Worm (Caenorhabditis elegans): ENCODE measurements around the gene F19G12.9.

Gene F19G12.9

DNA sequence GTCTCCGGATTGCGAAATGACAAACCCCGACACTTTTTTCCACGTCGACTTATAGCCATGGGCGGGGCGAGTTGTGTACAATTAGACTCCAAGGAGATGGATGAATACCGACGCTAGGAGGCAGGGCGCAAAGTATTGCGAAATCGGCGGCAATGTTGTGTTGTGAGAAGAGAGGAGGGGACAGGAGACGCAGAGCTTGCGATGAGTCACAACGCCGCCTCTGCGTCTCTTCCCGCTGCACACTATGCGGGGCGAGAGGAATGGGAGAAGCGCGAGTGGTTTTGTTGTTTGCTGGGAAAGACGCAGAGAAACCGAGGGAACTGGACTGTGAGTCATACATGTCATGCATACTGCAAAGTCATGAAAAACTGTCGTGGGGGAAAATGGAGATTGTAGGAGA is 35.4 kb downstream of the F19G12.9 start:
- TF ChIP-seq mab-9 (GFP tag; IDR thresholded peaks at IDR 0.05) (no peak; the same call in 1 of the 2 replicates), tbx-2 (tag; optimal IDR thresholded peaks at IDR 0.05) (peak; percentile 87), mep-1 (tag; optimal IDR thresholded peaks at IDR 0.05) (peak; percentile 84), zag-1 (tag; optimal IDR thresholded peaks at IDR 0.05) (peak; percentile 17), C34B4.2 (tag; optimal IDR thresholded peaks at IDR 0.05) (no peak), jun-1 (tag; optimal IDR thresholded peaks at IDR 0.05) (peak; percentile 100), egl-13 (tag; optimal IDR thresholded peaks at IDR 0.05) (peak; percentile 69), nhr-90 (tag; optimal IDR thresholded peaks at IDR 0.05; ENCODE audit: poor library complexity) (peak; percentile 84), C04F5.9 (tag; optimal IDR thresholded peaks at IDR 0.05) (peak; percentile 32), vab-15 (tag; optimal IDR thresholded peaks at IDR 0.05) (no peak), nhr-19 (GFP tag; conservative IDR thresholded peaks at IDR 0.05) (peak; percentile 82), Y116A8C.19 (tag; optimal IDR thresholded peaks at IDR 0.05; ENCODE audit: borderline replicate concordance) (no peak), unc-98 (GFP tag; IDR thresholded peaks at IDR 0.05) (peak; percentile 14; the same call in 1 of the 2 replicates), unc-62 (GFP tag; optimal IDR thresholded peaks at IDR 0.05) (no peak), lin-39 (tag; optimal IDR thresholded peaks at IDR 0.05) (peak; percentile 2), fkh-8 (tag; optimal IDR thresholded peaks at IDR 0.05) (peak; percentile 96), elt-2 (tag; optimal IDR thresholded peaks at IDR 0.05) (peak; percentile 61), swsn-7 (tag; optimal IDR thresholded peaks at IDR 0.05) (peak; percentile 87), lir-3 (tag; optimal IDR thresholded peaks at IDR 0.05; ENCODE audit: poor library complexity) (no peak), nhr-28 (tag; optimal IDR thresholded peaks at IDR 0.05) (no peak), fkh-10 (GFP tag; optimal IDR thresholded peaks at IDR 0.05) (peak; percentile 67), mdl-1 (tag; optimal IDR thresholded peaks at IDR 0.05) (peak in 1 of 2 experiments; percentile 87), lin-14 (GFP tag; optimal IDR thresholded peaks at IDR 0.05) (peak; percentile 97), aha-1 (tag; optimal IDR thresholded peaks at IDR 0.05) (peak; percentile 30), aly-2 (tag; optimal IDR thresholded peaks at IDR 0.05) (peak; percentile 46), nhr-237 (tag; optimal IDR thresholded peaks at IDR 0.05) (peak; percentile 79), zip-4 (GFP tag; optimal IDR thresholded peaks at IDR 0.05) (peak; percentile 100), ceh-88 (GFP tag; IDR thresholded peaks at IDR 0.05) (peak; percentile 25; the same call in 1 of the 2 replicates), hlh-17 (GFP tag; optimal IDR thresholded peaks at IDR 0.05; ENCODE audit: borderline replicate concordance) (no peak), nhr-71 (tag; optimal IDR thresholded peaks at IDR 0.05) (peak; percentile 95), isw-1 (GFP tag; IDR thresholded peaks at IDR 0.05) (peak; percentile 81), sox-4 (tag; optimal IDR thresholded peaks at IDR 0.05) (peak; percentile 73), nhr-85 (tag) (peak; percentile 98), hpl-2 (GFP tag; optimal IDR thresholded peaks at IDR 0.05) (peak; percentile 77), irx-1 (tag; optimal IDR thresholded peaks at IDR 0.05) (peak; percentile 64), grh-1 (GFP tag; IDR thresholded peaks at IDR 0.05) (peak; percentile 86), ceh-8 (GFP tag; optimal IDR thresholded peaks at IDR 0.05) (peak; percentile 37), nhr-76 (tag; optimal IDR thresholded peaks at IDR 0.05) (no peak), nhr-20 (tag; optimal IDR thresholded peaks at IDR 0.05) (peak; percentile 93), sptf-1 (tag; optimal IDR thresholded peaks at IDR 0.05) (no peak), fkh-4 (tag; optimal IDR thresholded peaks at IDR 0.05; ENCODE audit: borderline replicate concordance) (no peak), nhr-84 (tag; optimal IDR thresholded peaks at IDR 0.05) (no peak), lin-13 (GFP tag; optimal IDR thresholded peaks at IDR 0.05) (peak; percentile 68), F16B12.6 (tag; optimal IDR thresholded peaks at IDR 0.05) (peak; percentile 51), nhr-47 (tag; optimal IDR thresholded peaks at IDR 0.05) (peak; percentile 90), C16A3.4 (tag; optimal IDR thresholded peaks at IDR 0.05) (peak; percentile 85), unc-86 (tag; optimal IDR thresholded peaks at IDR 0.05) (peak; percentile 78), ztf-11 (tag; optimal IDR thresholded peaks at IDR 0.05) (peak in 1 of 2 experiments; percentile 64), ceh-63 (GFP tag; optimal IDR thresholded peaks at IDR 0.05) (no peak), elt-3 (tag; optimal IDR thresholded peaks at IDR 0.05) (peak in 3 of 6 experiments; percentile 37 to 85 (median 60)), skn-1 (tag; optimal IDR thresholded peaks at IDR 0.05) (peak; percentile 99), pag-3 (tag; optimal IDR thresholded peaks at IDR 0.05; ENCODE audit: borderline replicate concordance, insufficient read depth) (no peak)

Data from whole organism, L1 larva.